Fruit fly (Drosophila melanogaster) whole organism, embryonic: ENCODE results near the gene CG14684.

ENCODE experiments used
- Abd-B ChIP-seq: fragments of 200-800 bp; sonication (Bioruptor generic); optimal IDR thresholded peaks from 2 replicates; lab custom pipeline; 2018; ENCODE audit warnings: missing biosample characterization, mild to moderate bottlenecking, missing genetic modification characterization, moderate library complexity
- Atf6 ChIP-seq: fragments of 200-800 bp; sonication (Bioruptor generic); IDR thresholded peaks from 2 replicates; pipeline ENCODE4 v1.3.6; 2022; ENCODE audit warnings: missing biosample characterization, missing genetic modification characterization
- Awh ChIP-seq: fragments of 200-800 bp; sonication (Bioruptor generic); IDR thresholded peaks from 2 replicates; pipeline ENCODE4, ENCODE4 v1.3.6; 2022; ENCODE audit warnings: missing biosample characterization, missing genetic modification characterization
- BEAF-32 ChIP-seq: fragments of 200-800 bp; sonication (Bioruptor generic); optimal IDR thresholded peaks from 3 replicates; lab custom pipeline; 2017; ENCODE audit warnings: missing biosample characterization, missing genetic modification characterization, mild to moderate bottlenecking, moderate library complexity, missing genetic modification reagents
- BtbVII ChIP-seq: fragments of 200-800 bp; sonication (Bioruptor generic); optimal IDR thresholded peaks from 3 replicates; lab custom pipeline; 2017; ENCODE audit warnings: missing biosample characterization, mild to moderate bottlenecking, missing genetic modification characterization
- CG11560 ChIP-seq: fragments of 200-800 bp; sonication (Bioruptor generic); IDR thresholded peaks from 3 replicates; pipeline ENCODE4 v1.3.6; 2022; ENCODE audit warnings: missing biosample characterization, missing genetic modification characterization
- CG12104 ChIP-seq: fragments of 200-800 bp; sonication (Bioruptor generic); optimal IDR thresholded peaks from 3 replicates; lab custom pipeline; 2016; ENCODE audit warnings: missing biosample characterization, missing genetic modification characterization
- CG12659 ChIP-seq: fragments of 200-800 bp; sonication (Bioruptor generic); optimal IDR thresholded peaks from 3 replicates; lab custom pipeline; 2017; ENCODE audit warnings: mild to moderate bottlenecking, missing biosample characterization, missing genetic modification reagents, missing genetic modification characterization
- CG12769 ChIP-seq: fragments of 200-800 bp; sonication (Bioruptor generic); optimal IDR thresholded peaks from 2 replicates; lab custom pipeline; 2019; ENCODE audit warnings: missing biosample characterization, mild to moderate bottlenecking, missing genetic modification characterization, moderate library complexity
- CG13775 ChIP-seq: fragments of 200-800 bp; sonication (Bioruptor generic); optimal IDR thresholded peaks from 3 replicates; lab custom pipeline; 2017; ENCODE audit warnings: missing biosample characterization, mild to moderate bottlenecking, missing genetic modification characterization
- CG14050 ChIP-seq: fragments of 200-800 bp; sonication (Bioruptor generic); IDR thresholded peaks from 3 replicates; pipeline ENCODE4 v1.3.6; 2022; ENCODE audit warnings: missing biosample characterization, missing genetic modification characterization
- CG15479 ChIP-seq: fragments of 200-800 bp; sonication (Bioruptor generic); optimal IDR thresholded peaks from 3 replicates; lab custom pipeline; 2019; ENCODE audit warnings: missing biosample characterization, mild to moderate bottlenecking, missing genetic modification characterization, moderate library complexity
- CG16779 ChIP-seq: fragments of 200-800 bp; sonication (Bioruptor generic); IDR thresholded peaks from 2 replicates; pipeline ENCODE4 v1.3.6; 2022; ENCODE audit warnings: missing biosample characterization, missing genetic modification characterization
- CG17328 ChIP-seq: fragments of 200-800 bp; sonication (Bioruptor generic); IDR thresholded peaks from 2 replicates; pipeline ENCODE4 v1.3.6; 2022; ENCODE audit warnings: missing biosample characterization, missing genetic modification characterization
- CG18011 ChIP-seq: fragments of 200-800 bp; sonication (Bioruptor generic); optimal IDR thresholded peaks from 2 replicates; lab custom pipeline; 2017; ENCODE audit warnings: missing biosample characterization, missing genetic modification characterization, mild to moderate bottlenecking, moderate library complexity, missing genotype
- CG2129 ChIP-seq: fragments of 200-800 bp; sonication (Bioruptor generic); IDR thresholded peaks from 2 replicates; pipeline ENCODE4 v1.3.6; 2022; ENCODE audit warnings: missing biosample characterization, missing genetic modification characterization; ENCODE audit not compliant: partially characterized antibody
- CG2678 ChIP-seq: fragments of 200-800 bp; sonication (Bioruptor generic); optimal IDR thresholded peaks from 3 replicates; lab custom pipeline; 2019; ENCODE audit warnings: missing biosample characterization, mild to moderate bottlenecking, missing genetic modification characterization, moderate library complexity
- CG34224 ChIP-seq: fragments of 200-800 bp; sonication (Bioruptor generic); IDR thresholded peaks from 3 replicates; pipeline ENCODE4 v1.3.6; 2022; ENCODE audit warnings: missing biosample characterization, missing genetic modification characterization; ENCODE audit not compliant: partially characterized antibody
- CG3726 ChIP-seq: fragments of 200-800 bp; sonication (Bioruptor generic); IDR thresholded peaks from 3 replicates; pipeline ENCODE4, ENCODE4 v1.3.6; 2022; ENCODE audit warnings: missing biosample characterization, missing genetic modification characterization
- CG42726 ChIP-seq: fragments of 200-800 bp; sonication (Bioruptor generic); IDR thresholded peaks from 2 replicates; pipeline ENCODE4 v1.3.6; 2022; ENCODE audit warnings: missing biosample characterization, missing genetic modification characterization; ENCODE audit not compliant: partially characterized antibody
- CG43689 ChIP-seq: fragments of 200-800 bp; sonication (Bioruptor generic); IDR thresholded peaks from 2 replicates; pipeline ENCODE4 v1.3.6; 2022; ENCODE audit warnings: missing biosample characterization, missing genetic modification characterization
- CG4424 ChIP-seq: fragments of 200-800 bp; sonication (Bioruptor generic); optimal IDR thresholded peaks from 3 replicates; lab custom pipeline; 2016; ENCODE audit warnings: missing biosample characterization, missing genetic modification characterization
- CG6689 ChIP-seq: fragments of 200-800 bp; sonication (Bioruptor generic); IDR thresholded peaks from 2 replicates; pipeline ENCODE4 v1.3.6; 2022; ENCODE audit warnings: missing biosample characterization, missing genetic modification characterization
- CG7963 ChIP-seq: fragments of 200-800 bp; sonication (Bioruptor generic); IDR thresholded peaks from 3 replicates; pipeline ENCODE4 v1.3.6; 2022; ENCODE audit warnings: missing biosample characterization, missing genetic modification characterization; ENCODE audit not compliant: partially characterized antibody
- CG7987 ChIP-seq: fragments of 200-800 bp; sonication (Bioruptor generic); optimal IDR thresholded peaks from 2 replicates; lab custom pipeline; 2018; ENCODE audit warnings: missing biosample characterization, mild to moderate bottlenecking, missing genetic modification characterization, moderate library complexity
- CkIIα-i1 ChIP-seq: fragments of 200-800 bp; sonication (Bioruptor generic); IDR thresholded peaks from 2 replicates; pipeline ENCODE4 v1.3.6; 2022; ENCODE audit warnings: missing biosample characterization, missing genetic modification characterization
- Drgx ChIP-seq: fragments of 200-800 bp; sonication (Bioruptor generic); IDR thresholded peaks from 2 replicates; pipeline ENCODE4 v1.3.6; 2022; ENCODE audit warnings: missing biosample characterization, missing genetic modification characterization
- Hsf ChIP-seq: fragments of 200-800 bp; sonication (Bioruptor generic); optimal IDR thresholded peaks from 3 replicates; lab custom pipeline; 2016; ENCODE audit warnings: missing biosample characterization, missing genetic modification characterization
- Lhr ChIP-seq: fragments of 200-800 bp; sonication (Bioruptor generic); optimal IDR thresholded peaks from 3 replicates; lab custom pipeline; 2017; ENCODE audit warnings: mild to moderate bottlenecking, missing biosample characterization, missing genetic modification reagents, missing genetic modification characterization
- MESR4 ChIP-seq: fragments of 200-800 bp; sonication (Bioruptor generic); optimal IDR thresholded peaks from 2 replicates; lab custom pipeline; 2018; ENCODE audit warnings: missing biosample characterization, mild to moderate bottlenecking, missing genetic modification characterization, moderate library complexity
- Mad ChIP-seq: fragments of 200-800 bp; sonication (Bioruptor generic); optimal IDR thresholded peaks from 2 replicates; lab custom pipeline; 2016; ENCODE audit warnings: missing biosample characterization, missing genetic modification characterization
- NC2α ChIP-seq: fragments of 200-800 bp; sonication (Bioruptor generic); optimal IDR thresholded peaks from 2 replicates; lab custom pipeline; 2016; ENCODE audit warnings: missing biosample characterization, missing genetic modification characterization
- TFAM ChIP-seq: fragments of 200-800 bp; sonication (Bioruptor generic); optimal IDR thresholded peaks from 2 replicates; lab custom pipeline; 2017; ENCODE audit warnings: missing biosample characterization, missing genetic modification characterization, inconsistent platforms
- Xbp1 ChIP-seq: fragments of 200-800 bp; sonication (Bioruptor generic); optimal IDR thresholded peaks from 3 replicates; lab custom pipeline; 2016; ENCODE audit warnings: missing biosample characterization, mild to moderate bottlenecking, missing genetic modification characterization
- ac ChIP-seq: fragments of 200-800 bp; sonication (Bioruptor generic); optimal IDR thresholded peaks from 3 replicates; lab custom pipeline; 2017; ENCODE audit warnings: missing biosample characterization, mild to moderate bottlenecking, missing genetic modification characterization
- aop ChIP-seq: fragments of 200-800 bp; sonication (Bioruptor generic); IDR thresholded peaks from 2 replicates; pipeline ENCODE4 v1.3.6; 2022; ENCODE audit warnings: missing biosample characterization, missing genetic modification characterization
- az2 ChIP-seq: fragments of 200-800 bp; sonication (Bioruptor generic); optimal IDR thresholded peaks from 3 replicates; lab custom pipeline; 2016; ENCODE audit warnings: missing biosample characterization, missing genetic modification characterization
- br ChIP-seq: fragments of >200 bp; optimal IDR thresholded peaks from 2 replicates; lab custom pipeline; 2017
- cwo ChIP-seq: fragments of 200-800 bp; sonication (Bioruptor generic); optimal IDR thresholded peaks from 3 replicates; lab custom pipeline; 2017; ENCODE audit warnings: missing biosample characterization, missing genetic modification characterization, mild to moderate bottlenecking, moderate library complexity, missing genetic modification reagents
- dmrt99B ChIP-seq: fragments of 200-800 bp; sonication (Bioruptor generic); optimal IDR thresholded peaks from 2 replicates; lab custom pipeline; 2018; ENCODE audit warnings: missing biosample characterization, mild to moderate bottlenecking, missing genetic modification characterization, moderate library complexity
- ftz-f1 ChIP-seq: fragments of 200-800 bp; sonication (Bioruptor generic); optimal IDR thresholded peaks from 2 replicates; lab custom pipeline; 2016; ENCODE audit warnings: missing biosample characterization, missing genetic modification characterization
- inv ChIP-seq: fragments of 200-800 bp; sonication (Bioruptor generic); IDR thresholded peaks from 2 replicates; pipeline ENCODE4 v1.3.6; 2022; ENCODE audit warnings: missing biosample characterization, missing genetic modification characterization; ENCODE audit not compliant: partially characterized antibody
- lbe ChIP-seq: fragments of 200-800 bp; sonication (Bioruptor generic); optimal IDR thresholded peaks from 2 replicates; lab custom pipeline; 2016; ENCODE audit warnings: missing biosample characterization, mild to moderate bottlenecking, missing genetic modification characterization
- otp ChIP-seq: fragments of 200-800 bp; sonication (Bioruptor generic); IDR thresholded peaks from 3 replicates; pipeline ENCODE4, ENCODE4 v1.3.6; 2022; ENCODE audit warnings: missing biosample characterization, missing genetic modification characterization
- rib ChIP-seq: fragments of 200-800 bp; sonication (Bioruptor generic); IDR thresholded peaks from 2 replicates; pipeline ENCODE4 v1.3.6; 2022; ENCODE audit warnings: missing biosample characterization, missing genetic modification characterization
- row ChIP-seq: fragments of 200-800 bp; sonication (Bioruptor generic); IDR thresholded peaks from 3 replicates; pipeline ENCODE4 v1.3.6; 2022; ENCODE audit warnings: missing biosample characterization, missing genetic modification characterization
- seq ChIP-seq: fragments of 200-800 bp; sonication (Bioruptor generic); IDR thresholded peaks from 2 replicates; pipeline ENCODE4 v1.3.6; 2022; ENCODE audit warnings: missing biosample characterization, missing genetic modification characterization
- slou ChIP-seq: fragments of 200-800 bp; sonication (Bioruptor generic); optimal IDR thresholded peaks from 3 replicates; lab custom pipeline; 2016; ENCODE audit warnings: missing biosample characterization, missing genetic modification characterization
- so ChIP-seq: fragments of 200-800 bp; sonication (Bioruptor generic); IDR thresholded peaks from 3 replicates; pipeline ENCODE4 v1.3.6; 2022; ENCODE audit warnings: missing biosample characterization, missing genetic modification characterization
- tio ChIP-seq: fragments of 200-800 bp; sonication (Bioruptor generic); optimal IDR thresholded peaks from 2 replicates; lab custom pipeline; 2017; ENCODE audit warnings: missing biosample characterization, missing genetic modification characterization, inconsistent platforms
- wdn ChIP-seq: fragments of 200-800 bp; sonication (Bioruptor generic); IDR thresholded peaks from 2 replicates; pipeline ENCODE4 v1.3.6; 2022; ENCODE audit warnings: missing biosample characterization, missing genetic modification characterization

The CG14684 gene

dm6 chr3R:10675101-10675500 lies 31.7 kb upstream of the CG14684 start (continued):
- TF ChIP-seq CG7963: peak; percentile 41; the same call in 1 of the 3 replicates
- TF ChIP-seq aop (GFP tag; lab: Robert Waterston, UW): no peak
- no peak for TF ChIP-seq cwo
- TF ChIP-seq NC2α (GFP tag; lab: Kevin White, UChicago): no peak
- peak; percentile 76 for TF ChIP-seq ftz-f1 (GFP tag; lab: Kevin White, UChicago)
- no peak for TF ChIP-seq otp (GFP tag; lab: Robert Waterston, UW)
- TF ChIP-seq CG3726 (GFP tag; lab: Robert Waterston, UW): no peak
- peak; percentile 47 for TF ChIP-seq lbe
- TF ChIP-seq MESR4 (GFP tag; lab: Kevin White, UChicago): no peak
- no peak for TF ChIP-seq tio (GFP tag; lab: Kevin White, UChicago)
- TF ChIP-seq CG12104 (GFP tag; lab: Kevin White, UChicago): no peak
- TF ChIP-seq Abd-B: peak; percentile 63
- peak; percentile 3 for TF ChIP-seq Mad
- TF ChIP-seq CG13775 (GFP tag; lab: Kevin White, UChicago): no peak
- no peak for TF ChIP-seq wdn (GFP tag; lab: Robert Waterston, UW)
- no peak for TF ChIP-seq br (lab: Kevin White, UChicago)
- TF ChIP-seq CG34224 (GFP tag; lab: Robert Waterston, UW): peak; percentile 60; the same call in 2 of the 3 replicates
- no peak for TF ChIP-seq seq (GFP tag; lab: Robert Waterston, UW)
- peak; percentile 93 for TF ChIP-seq Lhr (GFP tag; lab: Kevin White, UChicago)
- TF ChIP-seq CG15479 (GFP tag; lab: Kevin White, UChicago): no peak
- TF ChIP-seq Xbp1 (GFP tag; lab: Kevin White, UChicago): peak; percentile 35
- TF ChIP-seq az2 (GFP tag; lab: Kevin White, UChicago): no peak
- TF ChIP-seq TFAM (GFP tag; lab: Kevin White, UChicago): no peak
- TF ChIP-seq CG12769 (tag; lab: Kevin White, UChicago): peak; percentile 59
- TF ChIP-seq dmrt99B: no peak
- TF ChIP-seq CG2678 (tag; lab: Kevin White, UChicago): peak; percentile 35
- peak; percentile 46; the same call in 1 of the 2 replicates for TF ChIP-seq CG2129
- peak; percentile 85 for TF ChIP-seq inv (GFP tag; lab: Robert Waterston, UW)
- no peak for TF ChIP-seq CG18011
- no peak for TF ChIP-seq ac (GFP tag; lab: Kevin White, UChicago)
- peak; percentile 92 for TF ChIP-seq CG42726 (GFP tag; lab: Robert Waterston, UW)
- peak; percentile 24 for TF ChIP-seq BtbVII
- TF ChIP-seq Atf6 (GFP tag; lab: Robert Waterston, UW): no peak
- TF ChIP-seq CG12659: peak; percentile 23
- no peak for TF ChIP-seq Drgx (GFP tag; lab: Robert Waterston, UW)
- 0 out of 3 replicates have a peak, but pooled peaks have one; percentile 18 for TF ChIP-seq row (GFP tag; lab: Robert Waterston, UW)
- no peak for TF ChIP-seq CG14050 (GFP tag; lab: Robert Waterston, UW)
- no peak for TF ChIP-seq so (GFP tag; lab: Robert Waterston, UW)
- no peak for TF ChIP-seq CG43689 (GFP tag; lab: Robert Waterston, UW)
- no peak for TF ChIP-seq CG11560 (tag; lab: Robert Waterston, UW)
- no peak for TF ChIP-seq Awh
- TF ChIP-seq rib (GFP tag; lab: Robert Waterston, UW): no peak
- no peak for TF ChIP-seq CG16779 (GFP tag; lab: Robert Waterston, UW)
- TF ChIP-seq slou (GFP tag; lab: Kevin White, UChicago): peak; percentile 52
- TF ChIP-seq CkIIα-i1 (GFP tag; lab: Robert Waterston, UW): no peak
- peak; percentile 24 for TF ChIP-seq Hsf (GFP tag; lab: Kevin White, UChicago)
- peak; percentile 87 for TF ChIP-seq BEAF-32 (GFP tag; lab: Kevin White, UChicago)
- TF ChIP-seq CG17328 (GFP tag; lab: Robert Waterston, UW): no peak
- peak; percentile 70 for TF ChIP-seq CG7987 (GFP tag; lab: Kevin White, UChicago)
- no peak for TF ChIP-seq CG6689 (GFP tag; lab: Robert Waterston, UW)
- peak; percentile 24 for TF ChIP-seq CG4424 (GFP tag; lab: Kevin White, UChicago)
